Fruit fly (Drosophila melanogaster) whole organism, embryonic: ENCODE measurements around the gene CG15170.

Experiments
- Asciz ChIP-seq: fragments of 200-800 bp; sonication (Bioruptor generic); optimal IDR thresholded peaks from 2 replicates; lab custom pipeline; 2017; ENCODE audit warnings: missing biosample characterization, mild to moderate bottlenecking, missing genetic modification characterization, missing genetic modification reagents
- B-H2 ChIP-seq: fragments of 200-800 bp; sonication (Bioruptor generic); optimal IDR thresholded peaks from 2 replicates; lab custom pipeline; 2018; ENCODE audit warnings: missing biosample characterization, mild to moderate bottlenecking, missing genetic modification characterization
- CG1024 ChIP-seq: fragments of 200-800 bp; sonication (Bioruptor generic); IDR thresholded peaks from 2 replicates; pipeline ENCODE4 v1.3.6; 2022; ENCODE audit warnings: missing biosample characterization, missing genetic modification characterization
- CG12391 ChIP-seq: fragments of 200-800 bp; sonication (Bioruptor generic); optimal IDR thresholded peaks from 3 replicates; lab custom pipeline; 2018; ENCODE audit warnings: missing biosample characterization, mild to moderate bottlenecking, missing genetic modification characterization, moderate library complexity
- CG15514 ChIP-seq: fragments of 200-800 bp; sonication (Bioruptor generic); optimal IDR thresholded peaks from 3 replicates; lab custom pipeline; 2017; ENCODE audit warnings: missing biosample characterization, missing genetic modification characterization, mild to moderate bottlenecking, moderate library complexity, missing genetic modification reagents
- CG18599 ChIP-seq: fragments of 200-800 bp; sonication (Bioruptor generic); optimal IDR thresholded peaks from 3 replicates; lab custom pipeline; 2017; ENCODE audit warnings: missing biosample characterization, missing genetic modification characterization, mild to moderate bottlenecking, moderate library complexity, missing genetic modification reagents
- CG2889 ChIP-seq: fragments of 200-800 bp; sonication (Bioruptor generic); IDR thresholded peaks from 3 replicates; pipeline ENCODE4 v1.3.6; 2022; ENCODE audit warnings: missing biosample characterization, missing genetic modification characterization
- CG30020 ChIP-seq: fragments of 200-800 bp; optimal IDR thresholded peaks from 2 replicates; lab custom pipeline; 2019; ENCODE audit warnings: missing biosample characterization, mild to moderate bottlenecking, missing genetic modification characterization, moderate library complexity
- CG32532 ChIP-seq: fragments of 200-800 bp; sonication (Bioruptor generic); IDR thresholded peaks from 2 replicates; pipeline ENCODE4 v1.3.6; 2022; ENCODE audit warnings: missing biosample characterization, missing genetic modification characterization
- CG4404 ChIP-seq: fragments of 200-800 bp; sonication (Bioruptor generic); IDR thresholded peaks from 2 replicates; pipeline ENCODE4 v1.3.6; 2022; ENCODE audit warnings: missing biosample characterization, missing genetic modification characterization
- CG6683 ChIP-seq: fragments of 200-800 bp; sonication (Bioruptor generic); optimal IDR thresholded peaks from 2 replicates; lab custom pipeline; 2017; ENCODE audit warnings: missing biosample characterization, mild to moderate bottlenecking, missing genetic modification characterization, missing genetic modification reagents
- CG7372 ChIP-seq: fragments of 200-800 bp; sonication (Bioruptor generic); IDR thresholded peaks from 2 replicates; pipeline ENCODE4 v1.3.6; 2022; ENCODE audit warnings: missing biosample characterization, missing genetic modification characterization
- CG7928 ChIP-seq: fragments of 200-800 bp; sonication (Bioruptor generic); optimal IDR thresholded peaks from 2 replicates; lab custom pipeline; 2017; ENCODE audit warnings: missing biosample characterization, mild to moderate bottlenecking, missing genetic modification characterization
- CG8388 ChIP-seq: fragments of 200-800 bp; sonication (Bioruptor generic); optimal IDR thresholded peaks from 2 replicates; lab custom pipeline; 2019; ENCODE audit warnings: missing biosample characterization, mild to moderate bottlenecking, missing genetic modification characterization, moderate library complexity
- Chrac-16 ChIP-seq: fragments of 200-800 bp; sonication (Bioruptor generic); optimal IDR thresholded peaks from 3 replicates; lab custom pipeline; 2016; ENCODE audit warnings: missing biosample characterization, missing genetic modification characterization
- CkIIα-i1 ChIP-seq: fragments of 200-800 bp; sonication (Bioruptor generic); IDR thresholded peaks from 2 replicates; pipeline ENCODE4 v1.3.6; 2022; ENCODE audit warnings: missing biosample characterization, missing genetic modification characterization
- Dfd ChIP-seq, 2 experiments: fragments of >200 bp; optimal IDR thresholded peaks; 2 replicates each; lab custom pipeline; 2017; ENCODE audit warnings: missing biosample characterization in 2 of 2, missing genetic modification characterization in 2 of 2
- E2f2 ChIP-seq: fragments of 200-800 bp; sonication (Bioruptor generic); IDR thresholded peaks from 2 replicates; pipeline ENCODE4 v1.3.6; 2022; ENCODE audit warnings: missing biosample characterization, missing genetic modification characterization
- Gsc ChIP-seq: fragments of 200-800 bp; sonication (Bioruptor generic); IDR thresholded peaks from 2 replicates; pipeline ENCODE4 v1.3.6; 2022; ENCODE audit warnings: missing biosample characterization, missing genetic modification characterization
- HLH54F ChIP-seq: fragments of 200-800 bp; sonication (Bioruptor generic); optimal IDR thresholded peaks from 3 replicates; lab custom pipeline; 2016; ENCODE audit warnings: missing biosample characterization, missing genetic modification characterization
- Kr ChIP-seq: fragments of 200-800 bp; sonication (Bioruptor generic); optimal IDR thresholded peaks from 2 replicates; lab custom pipeline; 2017; ENCODE audit warnings: missing biosample characterization, mild to moderate bottlenecking, missing genetic modification characterization
- MBD-R2 ChIP-seq: fragments of 200-800 bp; sonication (Bioruptor generic); IDR thresholded peaks from 2 replicates; pipeline ENCODE4 v1.3.6; 2022; ENCODE audit warnings: missing biosample characterization, missing genetic modification characterization
- Max ChIP-seq: fragments of 200-800 bp; sonication (Bioruptor generic); optimal IDR thresholded peaks from 2 replicates; lab custom pipeline; 2016; ENCODE audit warnings: missing biosample characterization, mild to moderate bottlenecking, missing genetic modification characterization
- Oaz ChIP-seq: fragments of 200-800 bp; sonication (Bioruptor generic); IDR thresholded peaks from 2 replicates; pipeline ENCODE4 v1.3.6; 2022; ENCODE audit warnings: missing biosample characterization, missing genetic modification characterization
- Opbp ChIP-seq: fragments of 200-800 bp; sonication (Bioruptor generic); IDR thresholded peaks from 3 replicates; pipeline ENCODE4 v1.3.6; 2022; ENCODE audit warnings: missing biosample characterization, missing genetic modification characterization; ENCODE audit not compliant: partially characterized antibody
- Sry-β ChIP-seq: fragments of 200-800 bp; sonication (Bioruptor generic); optimal IDR thresholded peaks from 2 replicates; lab custom pipeline; 2018; ENCODE audit warnings: missing biosample characterization, mild to moderate bottlenecking, missing genetic modification characterization, moderate library complexity
- amos ChIP-seq: fragments of 200-800 bp; sonication (Bioruptor generic); IDR thresholded peaks from 2 replicates; pipeline ENCODE4 v1.3.6; 2022; ENCODE audit warnings: missing biosample characterization, missing genetic modification characterization; ENCODE audit not compliant: partially characterized antibody
- ap ChIP-seq: fragments of 200-800 bp; sonication (Bioruptor generic); IDR thresholded peaks from 2 replicates; pipeline ENCODE4 v1.3.6; 2022; ENCODE audit warnings: missing biosample characterization, missing genetic modification characterization
- bigmax ChIP-seq: fragments of 200-800 bp; sonication (Bioruptor generic); optimal IDR thresholded peaks from 2 replicates; lab custom pipeline; 2018; ENCODE audit warnings: missing biosample characterization, mild to moderate bottlenecking, missing genetic modification characterization
- bowl ChIP-seq: fragments of 200-800 bp; sonication (Bioruptor generic); IDR thresholded peaks from 2 replicates; pipeline ENCODE4 v1.3.6; 2022; ENCODE audit warnings: missing biosample characterization, missing genetic modification characterization
- chm ChIP-seq: fragments of 200-800 bp; sonication (Bioruptor generic); IDR thresholded peaks from 2 replicates; pipeline ENCODE4 v1.3.6; 2022; ENCODE audit warnings: missing biosample characterization, missing genetic modification characterization
- croc ChIP-seq: fragments of 200-800 bp; sonication (Bioruptor generic); conservative IDR thresholded peaks from 3 replicates; pipeline ENCODE4 v1.3.6; 2022; ENCODE audit warnings: missing biosample characterization, missing genetic modification characterization
- cwo ChIP-seq: fragments of 200-800 bp; sonication (Bioruptor generic); optimal IDR thresholded peaks from 3 replicates; lab custom pipeline; 2017; ENCODE audit warnings: missing biosample characterization, missing genetic modification characterization, mild to moderate bottlenecking, moderate library complexity, missing genetic modification reagents
- da ChIP-seq: fragments of 200-800 bp; sonication (Bioruptor generic); optimal IDR thresholded peaks from 2 replicates; lab custom pipeline; 2016; ENCODE audit warnings: missing biosample characterization, missing genetic modification characterization
- emc ChIP-seq: fragments of 200-800 bp; sonication (Bioruptor generic); optimal IDR thresholded peaks from 2 replicates; lab custom pipeline; 2016; ENCODE audit warnings: missing biosample characterization, missing genetic modification characterization
- ems ChIP-seq: fragments of 200-800 bp; sonication (Bioruptor generic); optimal IDR thresholded peaks from 3 replicates; lab custom pipeline; 2016; ENCODE audit warnings: missing biosample characterization, missing genetic modification characterization
- gsb-n ChIP-seq: fragments of 200-800 bp; sonication (Bioruptor generic); optimal IDR thresholded peaks from 3 replicates; lab custom pipeline; 2018; ENCODE audit warnings: missing biosample characterization, mild to moderate bottlenecking, missing genetic modification characterization
- hkb ChIP-seq, 2 experiments: fragments of 200-800 bp in 1 of 2; fragments of >200 bp in 1 of 2; sonication (Bioruptor generic) in 1 of 2; IDR thresholded peaks in 1 of 2; optimal IDR thresholded peaks in 1 of 2; 2 replicates each; pipeline versions ENCODE4 v1.3.6 to Lab custom; 2017 to 2022; ENCODE audit warnings: missing biosample characterization in 1 of 2, missing genetic modification characterization in 1 of 2
- insv ChIP-seq, 2 experiments: fragments of 200-800 bp; sonication (Bioruptor generic); optimal IDR thresholded peaks; 3 replicates each; lab custom pipeline; 2016 to 2018; ENCODE audit warnings: missing biosample characterization in 2 of 2, missing genetic modification characterization in 2 of 2
- mirr ChIP-seq: fragments of 200-800 bp; sonication (Bioruptor generic); optimal IDR thresholded peaks from 3 replicates; lab custom pipeline; 2018; ENCODE audit warnings: missing biosample characterization, mild to moderate bottlenecking, missing genetic modification characterization
- nerfin-1 ChIP-seq: fragments of 200-800 bp; sonication (Bioruptor generic); optimal IDR thresholded peaks from 3 replicates; lab custom pipeline; 2019; ENCODE audit warnings: missing biosample characterization, mild to moderate bottlenecking, missing genetic modification characterization, moderate library complexity
- pfk ChIP-seq: fragments of 200-800 bp; sonication (Bioruptor generic); optimal IDR thresholded peaks from 2 replicates; lab custom pipeline; 2018; ENCODE audit warnings: missing biosample characterization, mild to moderate bottlenecking, missing genetic modification characterization, moderate library complexity
- pho ChIP-seq: fragments of 200-800 bp; sonication (Bioruptor generic); optimal IDR thresholded peaks from 2 replicates; lab custom pipeline; 2016; ENCODE audit warnings: missing biosample characterization, missing genetic modification characterization
- repo ChIP-seq: fragments of 200-800 bp; sonication (Bioruptor generic); optimal IDR thresholded peaks from 2 replicates; lab custom pipeline; 2016; ENCODE audit warnings: missing biosample characterization, missing genetic modification characterization
- ro ChIP-seq: fragments of 200-800 bp; sonication (Bioruptor generic); IDR thresholded peaks from 2 replicates; pipeline ENCODE4 v1.3.6; 2022; ENCODE audit warnings: missing biosample characterization, missing genetic modification characterization
- sens ChIP-seq: fragments of 200-800 bp; sonication (Bioruptor generic); peaks from one replicate; lab custom pipeline; 2016; ENCODE audit warnings: missing biosample characterization, missing genetic modification characterization
- shn ChIP-seq: fragments of 200-800 bp; sonication (Bioruptor generic); optimal IDR thresholded peaks from 3 replicates; lab custom pipeline; 2016; ENCODE audit warnings: missing biosample characterization, missing genetic modification characterization
- stwl ChIP-seq: fragments of 200-800 bp; sonication (Bioruptor generic); optimal IDR thresholded peaks from 3 replicates; lab custom pipeline; 2018; ENCODE audit warnings: missing biosample characterization, mild to moderate bottlenecking, missing genetic modification characterization, moderate library complexity
- tgo ChIP-seq: fragments of 200-800 bp; sonication (Bioruptor generic); IDR thresholded peaks from 3 replicates; pipeline ENCODE4 v1.3.6; 2022; ENCODE audit warnings: missing biosample characterization, missing genetic modification characterization
- ttk ChIP-seq: fragments of 200-800 bp; sonication (Bioruptor generic); IDR thresholded peaks from 2 replicates; pipeline ENCODE4 v2.1.2; 2022; ENCODE audit warnings: missing biosample characterization, missing genetic modification characterization
- zfh1 ChIP-seq: fragments of 200-800 bp; sonication (Bioruptor generic); IDR thresholded peaks from 3 replicates; pipeline ENCODE4 v1.3.6; 2022; ENCODE audit warnings: missing biosample characterization, missing genetic modification characterization
- zfh2 ChIP-seq: fragments of 200-800 bp; sonication (Bioruptor generic); optimal IDR thresholded peaks from 2 replicates; lab custom pipeline; 2016; ENCODE audit warnings: missing biosample characterization, missing genetic modification characterization

Gene CG15170

DNA sequence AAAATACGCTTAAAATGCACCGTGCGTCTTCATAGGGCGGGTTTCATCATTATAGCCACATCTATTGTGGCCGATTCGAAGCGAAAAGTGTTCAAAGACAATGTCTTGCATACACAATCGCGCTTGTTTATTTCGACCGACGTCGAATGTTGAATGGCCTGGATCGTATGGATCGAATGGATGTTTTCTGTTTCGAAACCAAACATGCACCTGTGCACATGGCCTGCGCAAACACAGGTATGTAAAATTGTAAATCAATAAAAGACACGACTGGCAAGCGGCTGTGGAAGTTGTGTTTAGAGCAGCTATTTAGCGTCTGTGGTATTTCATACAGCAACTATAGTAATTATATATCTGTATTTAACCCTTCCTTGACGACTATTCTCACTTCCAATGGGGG is 8.5 kb downstream of the CG15170 start (continued):
- TF ChIP-seq amos (no peak), ro (GFP tag; lab: Robert Waterston, UW) (no peak), cwo (no peak), CG1024 (GFP tag; lab: Robert Waterston, UW) (0 out of 2 replicates have a peak, but pooled peaks have one; percentile 7), CG7928 (no peak), ttk (GFP tag; lab: Robert Waterston, UW) (no peak), Asciz (GFP tag; lab: Kevin White, UChicago) (no peak), zfh1 (GFP tag; lab: Robert Waterston, UW) (no peak), pho (GFP tag; lab: Kevin White, UChicago) (no peak), HLH54F (no peak), CG6683 (no peak), tgo (GFP tag; lab: Robert Waterston, UW) (no peak), bigmax (GFP tag; lab: Kevin White, UChicago) (no peak), chm (no peak), stwl (no peak), Kr (GFP tag; lab: Kevin White, UChicago) (peak; percentile 42), B-H2 (GFP tag; lab: Kevin White, UChicago) (no peak), Max (GFP tag; lab: Kevin White, UChicago) (no peak), E2f2 (GFP tag; lab: Robert Waterston, UW) (no peak), CG18599 (no peak), repo (GFP tag; lab: Kevin White, UChicago) (no peak), bowl (GFP tag; lab: Robert Waterston, UW) (no peak), CG2889 (GFP tag; lab: Robert Waterston, UW) (no peak), mirr (no peak), ems (GFP tag; lab: Kevin White, UChicago) (no peak), hkb (optimal IDR thresholded peaks at IDR 0.05; lab: Kevin White, UChicago) (no peak), hkb (GFP tag; IDR thresholded peaks at IDR 0.05; lab: Robert Waterston, UW) (no peak), CG8388 (GFP tag; lab: Kevin White, UChicago) (no peak), Chrac-16 (GFP tag; lab: Kevin White, UChicago) (no peak), Dfd (GFP tag; optimal IDR thresholded peaks at IDR 0.05; lab: Kevin White, UChicago) (no peak), nerfin-1 (tag; lab: Kevin White, UChicago) (no peak), Oaz (GFP tag; lab: Robert Waterston, UW) (no peak), zfh2 (GFP tag; lab: Kevin White, UChicago) (no peak), MBD-R2 (GFP tag; lab: Robert Waterston, UW) (no peak), emc (GFP tag; lab: Kevin White, UChicago) (no peak), shn (GFP tag; lab: Kevin White, UChicago) (no peak), Opbp (GFP tag; lab: Robert Waterston, UW) (no peak), gsb-n (tag; lab: Kevin White, UChicago) (no peak), sens (GFP tag; lab: Kevin White, UChicago) (peak; percentile 56), CG4404 (GFP tag; lab: Robert Waterston, UW) (no peak), Sry-β (GFP tag; lab: Kevin White, UChicago) (peak; percentile 16), CG15514 (GFP tag; lab: Kevin White, UChicago) (no peak), CkIIα-i1 (GFP tag; lab: Robert Waterston, UW) (no peak), insv (GFP tag; optimal IDR thresholded peaks at IDR 0.05; lab: Kevin White, UChicago) (no peak), Gsc (no peak), da (no peak), pfk (no peak), croc (GFP tag; lab: Robert Waterston, UW) (no peak), ap (GFP tag; lab: Robert Waterston, UW) (no peak), CG32532 (GFP tag; lab: Robert Waterston, UW) (no peak), CG12391 (no peak), CG7372 (GFP tag; lab: Robert Waterston, UW) (no peak), CG30020 (no peak)
